Fruit fly (Drosophila melanogaster) whole organism, embryonic: Measurements from ENCODE around the gene org-1.

Experiments used
- B-H2 ChIP-seq: fragments of 200-800 bp; sonication (Bioruptor generic); optimal IDR thresholded peaks from 2 replicates; lab custom pipeline; 2018; ENCODE audit warnings: missing biosample characterization, mild to moderate bottlenecking, missing genetic modification characterization
- CG10267 ChIP-seq: fragments of 200-800 bp; sonication (Bioruptor generic); optimal IDR thresholded peaks from 2 replicates; lab custom pipeline; 2018; ENCODE audit warnings: missing biosample characterization, mild to moderate bottlenecking, missing genetic modification characterization, moderate library complexity
- CG10321 ChIP-seq: fragments of 200-800 bp; sonication (Bioruptor generic); IDR thresholded peaks from 2 replicates; pipeline ENCODE4 v1.3.6; 2022; ENCODE audit warnings: missing biosample characterization, missing genetic modification characterization
- CG11504 ChIP-seq: fragments of 200-800 bp; sonication (Bioruptor generic); optimal IDR thresholded peaks from 3 replicates; lab custom pipeline; 2019; ENCODE audit warnings: missing biosample characterization, mild to moderate bottlenecking, missing genetic modification characterization, moderate library complexity
- CG11723 ChIP-seq: fragments of 200-800 bp; sonication (Bioruptor generic); optimal IDR thresholded peaks from 2 replicates; lab custom pipeline; 2017; ENCODE audit warnings: missing biosample characterization, mild to moderate bottlenecking, missing genetic modification characterization
- CG12071 ChIP-seq: fragments of 200-800 bp; sonication (Bioruptor generic); optimal IDR thresholded peaks from 3 replicates; lab custom pipeline; 2018; ENCODE audit warnings: missing biosample characterization, mild to moderate bottlenecking, missing genetic modification characterization
- CG12659 ChIP-seq: fragments of 200-800 bp; sonication (Bioruptor generic); optimal IDR thresholded peaks from 3 replicates; lab custom pipeline; 2017; ENCODE audit warnings: mild to moderate bottlenecking, missing biosample characterization, missing genetic modification reagents, missing genetic modification characterization
- CG14441 ChIP-seq: fragments of 200-800 bp; sonication (Bioruptor generic); IDR thresholded peaks from 2 replicates; pipeline ENCODE4 v1.3.6; 2022; ENCODE audit warnings: missing biosample characterization, missing genetic modification characterization
- CG14965 ChIP-seq: fragments of 200-800 bp; sonication (Bioruptor generic); optimal IDR thresholded peaks from 2 replicates; lab custom pipeline; 2016; ENCODE audit warnings: missing biosample characterization, missing genetic modification characterization, borderline replicate concordance
- CG17385 ChIP-seq: fragments of 200-800 bp; sonication (Bioruptor generic); optimal IDR thresholded peaks from 3 replicates; lab custom pipeline; 2018; ENCODE audit warnings: missing biosample characterization, mild to moderate bottlenecking, missing genetic modification characterization
- CG18476 ChIP-seq: fragments of 200-800 bp; sonication (Bioruptor generic); optimal IDR thresholded peaks from 2 replicates; lab custom pipeline; 2016; ENCODE audit warnings: missing biosample characterization, mild to moderate bottlenecking, missing genetic modification characterization
- CG18599 ChIP-seq: fragments of 200-800 bp; sonication (Bioruptor generic); optimal IDR thresholded peaks from 3 replicates; lab custom pipeline; 2017; ENCODE audit warnings: missing biosample characterization, missing genetic modification characterization, mild to moderate bottlenecking, moderate library complexity, missing genetic modification reagents
- CG33213 ChIP-seq: fragments of 200-800 bp; sonication (Bioruptor generic); optimal IDR thresholded peaks from 3 replicates; lab custom pipeline; 2016; ENCODE audit warnings: missing biosample characterization, missing genetic modification characterization
- CG34224 ChIP-seq: fragments of 200-800 bp; sonication (Bioruptor generic); IDR thresholded peaks from 3 replicates; pipeline ENCODE4 v1.3.6; 2022; ENCODE audit warnings: missing biosample characterization, missing genetic modification characterization; ENCODE audit not compliant: partially characterized antibody
- CG3726 ChIP-seq: fragments of 200-800 bp; sonication (Bioruptor generic); IDR thresholded peaks from 3 replicates; pipeline ENCODE4, ENCODE4 v1.3.6; 2022; ENCODE audit warnings: missing biosample characterization, missing genetic modification characterization
- CG3847 ChIP-seq: fragments of 200-800 bp; sonication (Bioruptor generic); IDR thresholded peaks from 2 replicates; pipeline ENCODE4 v1.3.6; 2022; ENCODE audit warnings: missing biosample characterization, missing genetic modification characterization
- CG5180 ChIP-seq: fragments of 200-800 bp; sonication (Bioruptor generic); optimal IDR thresholded peaks from 3 replicates; lab custom pipeline; 2017; ENCODE audit warnings: missing biosample characterization, missing genetic modification characterization, mild to moderate bottlenecking, moderate library complexity, missing genetic modification reagents
- CG6654 ChIP-seq: fragments of 200-800 bp; sonication (Bioruptor generic); optimal IDR thresholded peaks from 2 replicates; lab custom pipeline; 2017; ENCODE audit warnings: missing biosample characterization, mild to moderate bottlenecking, missing genetic modification characterization
- CG6854 ChIP-seq: fragments of 200-800 bp; sonication (Bioruptor generic); optimal IDR thresholded peaks from 3 replicates; lab custom pipeline; 2017; ENCODE audit warnings: missing biosample characterization, mild to moderate bottlenecking, missing genetic modification characterization
- CG7357 ChIP-seq: fragments of 200-800 bp; sonication (Bioruptor generic); IDR thresholded peaks from 3 replicates; pipeline ENCODE4 v1.3.6; 2022; ENCODE audit warnings: missing biosample characterization, missing genetic modification characterization
- CG7987 ChIP-seq: fragments of 200-800 bp; sonication (Bioruptor generic); optimal IDR thresholded peaks from 2 replicates; lab custom pipeline; 2018; ENCODE audit warnings: missing biosample characterization, mild to moderate bottlenecking, missing genetic modification characterization, moderate library complexity
- CG8359 ChIP-seq: fragments of 200-800 bp; sonication (Bioruptor generic); optimal IDR thresholded peaks from 2 replicates; lab custom pipeline; 2017; ENCODE audit warnings: missing biosample characterization, mild to moderate bottlenecking, missing genetic modification characterization, borderline replicate concordance
- CG8388 ChIP-seq: fragments of 200-800 bp; sonication (Bioruptor generic); optimal IDR thresholded peaks from 2 replicates; lab custom pipeline; 2019; ENCODE audit warnings: missing biosample characterization, mild to moderate bottlenecking, missing genetic modification characterization, moderate library complexity
- CG8765 ChIP-seq: fragments of 200-800 bp; sonication (Bioruptor generic); IDR thresholded peaks from 2 replicates; pipeline ENCODE4 v1.3.6; 2022; ENCODE audit warnings: missing biosample characterization, missing genetic modification characterization
- CHES-1-like ChIP-seq: fragments of 200-800 bp; sonication (Bioruptor generic); optimal IDR thresholded peaks from 2 replicates; lab custom pipeline; 2016; ENCODE audit warnings: missing biosample characterization, missing genetic modification characterization
- Dref ChIP-seq: fragments of 200-800 bp; sonication (Bioruptor generic); IDR thresholded peaks from 2 replicates; pipeline ENCODE4 v1.3.6; 2022; ENCODE audit warnings: missing biosample characterization, missing genetic modification characterization
- GATAe ChIP-seq: fragments of 200-800 bp; sonication (Bioruptor generic); conservative IDR thresholded peaks from 2 replicates; pipeline ENCODE4 v1.3.6; 2022; ENCODE audit warnings: missing biosample characterization, missing genetic modification characterization
- Hr3 ChIP-seq: fragments of 200-800 bp; sonication (Bioruptor generic); optimal IDR thresholded peaks from 3 replicates; lab custom pipeline; 2016; ENCODE audit warnings: missing biosample characterization, missing genetic modification characterization
- Jarid2 ChIP-seq: fragments of 200-800 bp; sonication (Bioruptor generic); optimal IDR thresholded peaks from 3 replicates; lab custom pipeline; 2017; ENCODE audit warnings: mild to moderate bottlenecking, missing biosample characterization, missing genetic modification reagents, missing genetic modification characterization
- Lim3 ChIP-seq: fragments of 200-800 bp; sonication (Bioruptor generic); IDR thresholded peaks from 2 replicates; pipeline ENCODE4 v1.3.6; 2022; ENCODE audit warnings: missing biosample characterization, missing genetic modification characterization
- NK7.1 ChIP-seq: fragments of 200-800 bp; sonication (Bioruptor generic); optimal IDR thresholded peaks from 3 replicates; lab custom pipeline; 2016; ENCODE audit warnings: missing biosample characterization, missing genetic modification characterization
- Nf-YB ChIP-seq: fragments of 200-800 bp; sonication (Bioruptor generic); optimal IDR thresholded peaks from 3 replicates; lab custom pipeline; 2019; ENCODE audit warnings: missing biosample characterization, mild to moderate bottlenecking, missing genetic modification characterization, moderate library complexity
- PHDP ChIP-seq: fragments of 200-800 bp; sonication (Bioruptor generic); optimal IDR thresholded peaks from 3 replicates; lab custom pipeline; 2018; ENCODE audit warnings: missing biosample characterization, mild to moderate bottlenecking, missing genetic modification characterization, moderate library complexity
- Scr ChIP-seq: fragments of 200-800 bp; sonication (Bioruptor generic); IDR thresholded peaks from 2 replicates; pipeline ENCODE4 v1.3.6; 2022; ENCODE audit warnings: missing biosample characterization, missing genetic modification characterization; ENCODE audit not compliant: partially characterized antibody
- TFAM ChIP-seq: fragments of 200-800 bp; sonication (Bioruptor generic); optimal IDR thresholded peaks from 2 replicates; lab custom pipeline; 2017; ENCODE audit warnings: missing biosample characterization, missing genetic modification characterization, inconsistent platforms
- Trl ChIP-seq, 3 experiments: fragments of >200 bp in 2 of 3; fragments of 200-800 bp in 1 of 3; sonication (Bioruptor generic) in 1 of 3; optimal IDR thresholded peaks; 2 replicates in 1 of 3; 3 replicates in 2 of 3; lab custom pipeline; 2016 to 2017; ENCODE audit warnings: missing biosample characterization in 1 of 3, missing genetic modification characterization in 1 of 3
- Usf ChIP-seq: fragments of 200-800 bp; sonication (Bioruptor generic); optimal IDR thresholded peaks from 2 replicates; lab custom pipeline; 2017; ENCODE audit warnings: missing genotype, missing biosample characterization, missing genetic modification characterization
- bsh ChIP-seq, 2 experiments: fragments of 200-800 bp; sonication (Bioruptor generic); optimal IDR thresholded peaks; 2 replicates each; lab custom pipeline; 2017 to 2018; ENCODE audit warnings: mild to moderate bottlenecking in 2 of 2, missing biosample characterization in 2 of 2, missing genetic modification characterization in 2 of 2, moderate library complexity in 1 of 2
- corto ChIP-seq: fragments of 200-800 bp; sonication (Bioruptor generic); optimal IDR thresholded peaks from 2 replicates; lab custom pipeline; 2016; ENCODE audit warnings: missing biosample characterization, mild to moderate bottlenecking, missing genetic modification characterization, moderate library complexity
- fu2 ChIP-seq: fragments of 200-800 bp; sonication (Bioruptor generic); optimal IDR thresholded peaks from 2 replicates; lab custom pipeline; 2016; ENCODE audit warnings: missing biosample characterization, missing genetic modification characterization
- gcm ChIP-seq: fragments of 200-800 bp; sonication (Bioruptor generic); optimal IDR thresholded peaks from 2 replicates; lab custom pipeline; 2019; ENCODE audit warnings: missing biosample characterization, mild to moderate bottlenecking, missing genetic modification characterization, moderate library complexity
- kay ChIP-seq: fragments of 200-800 bp; sonication (Bioruptor generic); optimal IDR thresholded peaks from 2 replicates; lab custom pipeline; 2016; ENCODE audit warnings: missing biosample characterization, missing genetic modification characterization
- lbe ChIP-seq: fragments of 200-800 bp; sonication (Bioruptor generic); optimal IDR thresholded peaks from 2 replicates; lab custom pipeline; 2016; ENCODE audit warnings: missing biosample characterization, mild to moderate bottlenecking, missing genetic modification characterization
- nmo ChIP-seq: fragments of 200-800 bp; sonication (Bioruptor generic); optimal IDR thresholded peaks from 2 replicates; lab custom pipeline; 2018; ENCODE audit warnings: missing biosample characterization, mild to moderate bottlenecking, missing genetic modification characterization, moderate library complexity
- odd ChIP-seq: fragments of 200-800 bp; sonication (Bioruptor generic); optimal IDR thresholded peaks from 2 replicates; lab custom pipeline; 2017; ENCODE audit warnings: missing biosample characterization, mild to moderate bottlenecking, missing genetic modification characterization
- otp ChIP-seq: fragments of 200-800 bp; sonication (Bioruptor generic); IDR thresholded peaks from 3 replicates; pipeline ENCODE4, ENCODE4 v1.3.6; 2022; ENCODE audit warnings: missing biosample characterization, missing genetic modification characterization
- pzg ChIP-seq: fragments of 200-800 bp; sonication (Bioruptor generic); optimal IDR thresholded peaks from 3 replicates; lab custom pipeline; 2018; ENCODE audit warnings: missing biosample characterization, mild to moderate bottlenecking, missing genetic modification characterization, moderate library complexity
- sr ChIP-seq: fragments of 200-800 bp; sonication (Bioruptor generic); IDR thresholded peaks from 3 replicates; pipeline ENCODE4 v1.3.6; 2022; ENCODE audit warnings: missing biosample characterization, missing genetic modification characterization
- tap ChIP-seq: fragments of 200-800 bp; optimal IDR thresholded peaks from 3 replicates; lab custom pipeline; 2019; ENCODE audit warnings: missing biosample characterization, mild to moderate bottlenecking, missing genetic modification characterization, moderate library complexity

The org-1 gene

dm6 chrX:8411532-8411960 is 43.3 kb downstream of the org-1 start, which contains the start of gene lawc (continued):
- TF ChIP-seq CG7357: no peak
- no peak for TF ChIP-seq CG33213 (GFP tag; lab: Kevin White, UChicago)
- TF ChIP-seq CG18476 (GFP tag; lab: Kevin White, UChicago): no peak
- TF ChIP-seq CHES-1-like (GFP tag; lab: Kevin White, UChicago): peak; percentile 20
- peak; percentile 12 for TF ChIP-seq pzg
- no peak for TF ChIP-seq NK7.1 (GFP tag; lab: Kevin White, UChicago)
- no peak for TF ChIP-seq CG8388
- TF ChIP-seq bsh (GFP tag; optimal IDR thresholded peaks at IDR 0.05; lab: Kevin White, UChicago): peak in 1 of 2 experiments; percentile 59
- TF ChIP-seq CG10321 (GFP tag; lab: Robert Waterston, UW): peak; percentile 49
- peak; percentile 98 for TF ChIP-seq CG8765 (GFP tag; lab: Robert Waterston, UW)
- peak; percentile 50 for TF ChIP-seq CG7987 (GFP tag; lab: Kevin White, UChicago)
- no peak for TF ChIP-seq CG14965 (GFP tag; lab: Kevin White, UChicago)
- no peak for TF ChIP-seq Hr3 (GFP tag; lab: Kevin White, UChicago)
- TF ChIP-seq CG5180 (GFP tag; lab: Kevin White, UChicago): no peak
- TF ChIP-seq gcm (GFP tag; lab: Kevin White, UChicago): peak; percentile 30
- TF ChIP-seq CG34224 (GFP tag; lab: Robert Waterston, UW): peak; percentile 44
- TF ChIP-seq Jarid2: peak; percentile 82
- TF ChIP-seq Dref (GFP tag; lab: Robert Waterston, UW): no peak
- TF ChIP-seq CG3847 (GFP tag; lab: Robert Waterston, UW): peak; percentile 35; the same call in 1 of the 2 replicates
- TF ChIP-seq CG6654 (GFP tag; lab: Kevin White, UChicago): no peak
- TF ChIP-seq CG8359: peak; percentile 27
- TF ChIP-seq Nf-YB: peak; percentile 32
- peak; percentile 24 for TF ChIP-seq kay (GFP tag; lab: Kevin White, UChicago)
- TF ChIP-seq CG11723: peak; percentile 25
- TF ChIP-seq corto: peak; percentile 63
- TF ChIP-seq CG12071: peak; percentile 62
- TF ChIP-seq tap (tag; lab: Kevin White, UChicago): peak; percentile 7
- TF ChIP-seq Lim3 (GFP tag; lab: Robert Waterston, UW): no peak
- TF ChIP-seq Usf (GFP tag; lab: Kevin White, UChicago): no peak
- TF ChIP-seq Scr (GFP tag; lab: Robert Waterston, UW): peak; percentile 20; the same call in 1 of the 2 replicates
- TF ChIP-seq B-H2 (GFP tag; lab: Kevin White, UChicago): peak; percentile 69
- TF ChIP-seq CG11504 (tag; lab: Kevin White, UChicago): no peak
- no peak for TF ChIP-seq CG10267
- TF ChIP-seq sr (GFP tag; lab: Robert Waterston, UW): 0 out of 3 replicates have a peak, but pooled peaks have one; percentile 34
- TF ChIP-seq CG14441: no peak; the same call in 1 of the 2 replicates
- peak; percentile 73 for TF ChIP-seq CG6854
- no peak for TF ChIP-seq TFAM (GFP tag; lab: Kevin White, UChicago)
- TF ChIP-seq CG3726 (GFP tag; lab: Robert Waterston, UW): no peak
- TF ChIP-seq otp (GFP tag; lab: Robert Waterston, UW): peak; percentile 17; the same call in 1 of the 3 replicates
- TF ChIP-seq fu2 (GFP tag; lab: Kevin White, UChicago): no peak
- TF ChIP-seq nmo (GFP tag; lab: Kevin White, UChicago): no peak
- no peak for TF ChIP-seq GATAe (GFP tag; lab: Robert Waterston, UW)
- peak; percentile 37 for TF ChIP-seq CG12659 (GFP tag; lab: Kevin White, UChicago)
- TF ChIP-seq CG18599 (GFP tag; lab: Kevin White, UChicago): peak; percentile 84
- peak; percentile 74 for TF ChIP-seq CG17385 (GFP tag; lab: Kevin White, UChicago)
- TF ChIP-seq lbe (GFP tag; lab: Kevin White, UChicago): peak; percentile 63
- peak; percentile 33 for TF ChIP-seq PHDP (tag; lab: Kevin White, UChicago)
- peak; percentile 59 for TF ChIP-seq odd
- peak; percentile 75 to 87 for TF ChIP-seq Trl (optimal IDR thresholded peaks at IDR 0.05; lab: Kevin White, UChicago)
- peak; percentile 19 for TF ChIP-seq Trl (GFP tag; optimal IDR thresholded peaks at IDR 0.05; lab: Kevin White, UChicago)
